Worm (Caenorhabditis elegans) whole organism, young adult: ENCODE data around the gene abhd-5.1.

Experiments used
- ekl-4 ChIP-seq: fragments of 200-800 bp; sonication (Bioruptor generic); IDR thresholded peaks from 2 replicates; pipeline ENCODE4 v1.3.6; 2022; ENCODE audit warnings: missing genetic modification reagents, missing genetic modification characterization, missing compliant biosample characterization
- hsf-1 ChIP-seq: fragments of 200-800 bp; sonication (Bioruptor generic); IDR thresholded peaks from 2 replicates; pipeline ENCODE4 v1.3.6; 2022; ENCODE audit warnings: missing genetic modification reagents, missing genetic modification characterization, missing compliant biosample characterization
- mcd-1 ChIP-seq: fragments of 200-800 bp; sonication (Bioruptor generic); IDR thresholded peaks from 2 replicates; pipeline ENCODE4 v1.3.6; 2022; ENCODE audit warnings: missing genetic modification reagents, missing genetic modification characterization, missing compliant biosample characterization

DNA sequence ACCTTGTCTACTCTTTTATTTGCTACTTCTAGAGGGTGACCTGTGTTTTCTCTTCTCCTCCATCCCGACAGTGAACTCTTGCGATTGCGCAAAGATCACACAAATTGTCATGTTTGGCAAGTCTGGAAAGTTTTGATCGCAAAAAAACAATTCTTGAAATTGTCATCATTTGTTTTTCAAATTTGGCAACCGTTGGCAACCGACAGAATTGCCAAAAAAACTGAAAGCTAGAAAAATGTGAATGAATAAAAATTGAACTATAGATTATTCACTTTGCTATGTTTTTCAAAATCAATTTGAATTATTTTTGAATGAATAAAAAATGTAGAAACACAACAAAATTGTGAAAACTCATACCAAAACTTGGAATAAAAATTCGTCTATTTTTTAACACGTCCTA is 47.5 kb downstream of the abhd-5.1 start, which contains the start of gene ugt-11:
- TF ChIP-seq hsf-1 (GFP tag; lab: Robert Waterston, UW) (no peak), mcd-1 (GFP tag; lab: Robert Waterston, UW) (no peak), ekl-4 (GFP tag; lab: Robert Waterston, UW) (no peak)
